Worm (Caenorhabditis elegans) whole organism, midembryonic: ENCODE measurements around the gene gpx-3.

Experiments used
- T22C8.4 ChIP-seq: fragments of 200-800 bp; sonication (Bioruptor generic); IDR thresholded peaks from 2 replicates; pipeline ENCODE4 v1.3.6; 2022; ENCODE audit warnings: missing genetic modification characterization, missing compliant biosample characterization
- cog-1 ChIP-seq: sonication (generic microtip); optimal IDR thresholded peaks from 2 replicates; lab custom pipeline; 2016; ENCODE audit warnings: missing genetic modification characterization, missing compliant biosample characterization
- flt-1 ChIP-seq: fragments of 200-800 bp; sonication (Bioruptor generic); IDR thresholded peaks from 2 replicates; pipeline ENCODE4 v1.3.6; 2022; ENCODE audit warnings: missing genetic modification characterization, missing compliant biosample characterization
- klf-2 ChIP-seq: fragments of 200-800 bp; sonication (Bioruptor generic); conservative IDR thresholded peaks from 2 replicates; pipeline ENCODE4 v1.3.6; 2022; ENCODE audit warnings: missing genetic modification reagents, missing genetic modification characterization, missing compliant biosample characterization
- med-1 ChIP-seq: sonication (generic microtip); optimal IDR thresholded peaks from 2 replicates; lab custom pipeline; 2017; ENCODE audit warnings: missing genetic modification characterization, mild to moderate bottlenecking, missing compliant biosample characterization, antibody characterized with exemption, missing genetic modification reagents; ENCODE audit not compliant: insufficient read depth
- ref-1 ChIP-seq: fragments of 200-800 bp; sonication (Bioruptor generic); conservative IDR thresholded peaks from 2 replicates; pipeline ENCODE4 v1.3.6; 2022; ENCODE audit warnings: missing genetic modification reagents, missing genetic modification characterization, missing compliant biosample characterization
- tab-1 ChIP-seq: fragments of 200-800 bp; sonication (Bioruptor generic); IDR thresholded peaks from 2 replicates; pipeline ENCODE4 v1.3.6; 2022; ENCODE audit warnings: missing genetic modification characterization, missing compliant biosample characterization
- ztf-23 ChIP-seq: fragments of 200-800 bp; sonication (Bioruptor generic); IDR thresholded peaks from 2 replicates; pipeline ENCODE4 v1.3.6; 2022; ENCODE audit warnings: missing genetic modification reagents, missing genetic modification characterization, missing compliant biosample characterization
- ztf-29 ChIP-seq: fragments of 200-800 bp; sonication (Bioruptor generic); IDR thresholded peaks from 2 replicates; pipeline ENCODE4 v1.3.6; 2022; ENCODE audit warnings: missing genetic modification reagents, missing genetic modification characterization, missing compliant biosample characterization

ce11 chrX:9544405-9544804 is 43.3 kb upstream of the gpx-3 start:
- TF ChIP-seq ztf-29 (GFP tag; lab: Robert Waterston, UW) (no peak), med-1 (GFP tag; lab: Kevin White, UChicago) (no peak), cog-1 (tag; lab: Kevin White, UChicago) (no peak), flt-1 (GFP tag; lab: Robert Waterston, UW) (no peak), T22C8.4 (GFP tag; lab: Robert Waterston, UW) (no peak), tab-1 (GFP tag; lab: Robert Waterston, UW) (no peak), klf-2 (GFP tag; lab: Robert Waterston, UW) (no peak), ref-1 (GFP tag; lab: Robert Waterston, UW) (no peak), ztf-23 (no peak)
